Fruit fly (Drosophila melanogaster) whole organism, adult: ENCODE results near the gene CG15743.

Source experiments
- CG11617 ChIP-seq: fragments of 200-800 bp; sonication (Bioruptor generic); optimal IDR thresholded peaks from 2 replicates; lab custom pipeline; 2017; ENCODE audit warnings: mild to moderate bottlenecking, missing biosample characterization, missing genetic modification reagents, missing genetic modification characterization
- CG12768 ChIP-seq: fragments of 200-800 bp; sonication (Bioruptor generic); optimal IDR thresholded peaks from 2 replicates; lab custom pipeline; 2017; ENCODE audit warnings: missing biosample characterization, missing genetic modification characterization, mild to moderate bottlenecking, moderate library complexity, missing genetic modification reagents
- CG14711 ChIP-seq: fragments of 200-800 bp; sonication (Bioruptor generic); optimal IDR thresholded peaks from 2 replicates; lab custom pipeline; 2018; ENCODE audit warnings: missing biosample characterization, mild to moderate bottlenecking, missing genetic modification characterization, moderate library complexity
- CG1620 ChIP-seq: fragments of 200-800 bp; sonication (Bioruptor generic); optimal IDR thresholded peaks from 2 replicates; lab custom pipeline; 2016; ENCODE audit warnings: missing biosample characterization, missing genetic modification characterization
- CG33017 ChIP-seq: fragments of 200-800 bp; sonication (Bioruptor generic); optimal IDR thresholded peaks from 2 replicates; lab custom pipeline; 2018; ENCODE audit warnings: missing biosample characterization, mild to moderate bottlenecking, missing genetic modification characterization, moderate library complexity
- CG5204 ChIP-seq: fragments of 200-800 bp; sonication (Bioruptor generic); optimal IDR thresholded peaks from 2 replicates; lab custom pipeline; 2016; ENCODE audit warnings: missing biosample characterization, missing genetic modification characterization
- CG7045 ChIP-seq: fragments of 200-800 bp; sonication (Bioruptor generic); optimal IDR thresholded peaks from 2 replicates; lab custom pipeline; 2017; ENCODE audit warnings: missing biosample characterization, mild to moderate bottlenecking, missing genetic modification characterization
- CG7101 ChIP-seq: fragments of 200-800 bp; sonication (Bioruptor generic); optimal IDR thresholded peaks from 2 replicates; lab custom pipeline; 2018; ENCODE audit warnings: missing biosample characterization, mild to moderate bottlenecking, missing genetic modification characterization, moderate library complexity
- Clk ChIP-seq: fragments of 200-800 bp; sonication (Bioruptor generic); optimal IDR thresholded peaks from 2 replicates; lab custom pipeline; 2017; ENCODE audit warnings: missing biosample characterization, missing genetic modification characterization
- Crg-1 ChIP-seq: fragments of 200-800 bp; sonication (Bioruptor generic); optimal IDR thresholded peaks from 2 replicates; lab custom pipeline; 2016; ENCODE audit warnings: missing biosample characterization, missing genetic modification characterization
- Hr96 ChIP-seq: fragments of 200-800 bp; sonication (Bioruptor generic); optimal IDR thresholded peaks from 2 replicates; lab custom pipeline; 2016; ENCODE audit warnings: missing biosample characterization, missing genetic modification characterization
- Mnt ChIP-seq: fragments of 200-800 bp; sonication (Bioruptor generic); optimal IDR thresholded peaks from 2 replicates; lab custom pipeline; 2016; ENCODE audit warnings: missing biosample characterization, mild to moderate bottlenecking, missing genetic modification characterization
- bab1 ChIP-seq: fragments of 200-800 bp; sonication (Bioruptor generic); optimal IDR thresholded peaks from 3 replicates; lab custom pipeline; 2019; ENCODE audit warnings: missing biosample characterization, mild to moderate bottlenecking, missing genetic modification characterization, moderate library complexity
- cic ChIP-seq: fragments of 200-800 bp; sonication (Bioruptor generic); optimal IDR thresholded peaks from 2 replicates; lab custom pipeline; 2017; ENCODE audit warnings: missing biosample characterization, mild to moderate bottlenecking, missing genetic modification characterization, moderate library complexity
- cnc ChIP-seq, 2 experiments: fragments of >200 bp; optimal IDR thresholded peaks; 2 replicates each; lab custom pipeline; 2017
- kay ChIP-seq: fragments of 200-800 bp; sonication (Bioruptor generic); peaks from one replicate; lab custom pipeline; 2016; ENCODE audit warnings: missing biosample characterization, missing genetic modification characterization, borderline replicate concordance
- ovo ChIP-seq: fragments of 200-800 bp; sonication (Bioruptor generic); optimal IDR thresholded peaks from 2 replicates; lab custom pipeline; 2016; ENCODE audit warnings: missing biosample characterization, missing genetic modification characterization
- pad ChIP-seq: fragments of 200-800 bp; sonication (Bioruptor generic); optimal IDR thresholded peaks from 3 replicates; lab custom pipeline; 2017; ENCODE audit warnings: missing biosample characterization, missing genetic modification characterization, mild to moderate bottlenecking, moderate library complexity, missing genetic modification reagents
- tj ChIP-seq: fragments of 200-800 bp; sonication (Bioruptor generic); optimal IDR thresholded peaks from 3 replicates; lab custom pipeline; 2017; ENCODE audit warnings: missing biosample characterization, mild to moderate bottlenecking, missing genetic modification characterization, moderate library complexity
- toe ChIP-seq: fragments of 200-800 bp; sonication (Bioruptor generic); optimal IDR thresholded peaks from 2 replicates; lab custom pipeline; 2016; ENCODE audit warnings: missing biosample characterization, missing genetic modification characterization

CG15743 gene

dm6 chrX:13303527-13303655 lies 17.9 kb downstream of the CG15743 start, which contains the start of gene IP3K2:
IP3K2 (plus strand) TSS chrX:13303633.
- TF ChIP-seq toe (GFP tag; lab: Kevin White, UChicago) (no peak), kay (GFP tag; lab: Kevin White, UChicago) (peak; percentile 51)

DNA sequence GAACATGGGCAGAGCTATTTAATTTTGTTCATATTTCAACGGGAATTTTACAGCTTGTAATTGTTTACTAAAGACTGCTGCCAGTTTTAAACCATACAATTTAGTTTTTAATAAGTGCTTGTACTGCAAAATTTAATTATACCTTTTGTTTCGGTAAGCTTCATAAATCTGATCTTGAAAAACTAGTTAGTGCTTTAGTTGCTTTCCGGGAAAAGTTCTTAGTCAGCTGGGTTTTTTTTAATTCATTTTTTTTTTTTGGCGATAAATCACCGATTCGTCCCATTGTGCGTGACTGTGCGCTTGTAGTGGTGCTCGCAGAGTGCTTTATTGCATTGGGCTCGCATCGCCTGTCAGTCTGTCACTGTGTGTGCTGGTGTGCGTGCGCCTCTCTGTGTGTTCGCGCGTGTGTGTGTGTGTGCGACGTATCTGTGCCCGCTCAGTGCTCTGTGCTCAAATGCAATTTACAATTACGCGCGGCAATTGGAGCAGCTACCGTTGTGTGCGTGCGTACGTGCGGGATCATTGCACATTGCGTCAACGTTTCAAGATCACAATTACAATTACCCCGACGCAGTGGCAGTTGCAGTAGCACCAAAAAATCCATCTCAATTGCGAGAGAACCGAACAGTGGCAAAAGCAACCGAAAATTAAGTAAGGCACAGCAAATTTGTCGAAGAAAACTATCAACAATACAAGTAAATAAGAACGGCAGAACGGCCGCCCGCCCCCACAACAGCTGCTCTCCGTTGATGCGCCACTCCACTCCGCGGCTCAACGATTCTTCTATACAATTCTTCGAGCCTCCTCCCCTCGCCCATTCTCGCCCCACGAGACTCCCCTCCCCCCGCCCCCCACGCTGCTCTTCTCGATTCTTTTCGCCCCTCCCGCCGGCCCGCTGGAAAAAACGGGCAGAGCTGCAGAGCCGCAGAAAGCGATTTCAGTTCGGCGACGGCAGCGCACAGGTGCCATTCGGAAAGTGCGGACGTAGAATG lies 18.4 kb downstream of the CG15743 start:
- peak; percentile 63 for TF ChIP-seq cic (GFP tag; lab: Kevin White, UChicago)
- no peak for TF ChIP-seq kay (GFP tag; lab: Kevin White, UChicago)
- peak; percentile 10 for TF ChIP-seq Mnt
- no peak for TF ChIP-seq Crg-1 (GFP tag; lab: Kevin White, UChicago)
- no peak for TF ChIP-seq CG33017
- TF ChIP-seq CG11617 = peak; percentile 39
- TF ChIP-seq CG1620 (GFP tag; lab: Kevin White, UChicago) = no peak
- peak; percentile 29 for TF ChIP-seq tj (GFP tag; lab: Kevin White, UChicago)
- peak; percentile 5 for TF ChIP-seq CG7101
- no peak for TF ChIP-seq CG5204 (GFP tag; lab: Kevin White, UChicago)

- TF ChIP-seq CG5204 (GFP tag; lab: Kevin White, UChicago) (no peak), Mnt (peak; percentile 12), Crg-1 (GFP tag; lab: Kevin White, UChicago) (no peak), tj (GFP tag; lab: Kevin White, UChicago) (peak; percentile 21), toe (GFP tag; lab: Kevin White, UChicago) (no peak), Hr96 (GFP tag; lab: Kevin White, UChicago) (no peak), bab1 (GFP tag; lab: Kevin White, UChicago) (peak; percentile 28), CG33017 (no peak), ovo (peak; percentile 29)
These were observed 19.8 kb downstream of the CG15743 start for dm6 chrX:13305323-13305722.

- peak; percentile 58 for TF ChIP-seq CG11617
- no peak for TF ChIP-seq bab1 (GFP tag; lab: Kevin White, UChicago)
- no peak for TF ChIP-seq Crg-1 (GFP tag; lab: Kevin White, UChicago)
- TF ChIP-seq ovo = peak; percentile 3
- no peak for TF ChIP-seq CG1620 (GFP tag; lab: Kevin White, UChicago)
- TF ChIP-seq pad (GFP tag; lab: Kevin White, UChicago) = no peak
- TF ChIP-seq kay (GFP tag; lab: Kevin White, UChicago) = peak; percentile 44
- peak; percentile 5 for TF ChIP-seq Hr96 (GFP tag; lab: Kevin White, UChicago)
- TF ChIP-seq CG7101 = peak; percentile 3
- no peak for TF ChIP-seq CG7045 (GFP tag; lab: Kevin White, UChicago)
- TF ChIP-seq toe (GFP tag; lab: Kevin White, UChicago) = no peak
- TF ChIP-seq CG5204 (GFP tag; lab: Kevin White, UChicago) = no peak
- peak; percentile 20 for TF ChIP-seq tj (GFP tag; lab: Kevin White, UChicago)
- TF ChIP-seq Mnt = no peak
- TF ChIP-seq CG12768 (GFP tag; lab: Kevin White, UChicago) = no peak
- no peak for TF ChIP-seq CG33017
These were observed 21.7 kb downstream of the CG15743 start for dm6 chrX:13307189-13307588.

DNA sequence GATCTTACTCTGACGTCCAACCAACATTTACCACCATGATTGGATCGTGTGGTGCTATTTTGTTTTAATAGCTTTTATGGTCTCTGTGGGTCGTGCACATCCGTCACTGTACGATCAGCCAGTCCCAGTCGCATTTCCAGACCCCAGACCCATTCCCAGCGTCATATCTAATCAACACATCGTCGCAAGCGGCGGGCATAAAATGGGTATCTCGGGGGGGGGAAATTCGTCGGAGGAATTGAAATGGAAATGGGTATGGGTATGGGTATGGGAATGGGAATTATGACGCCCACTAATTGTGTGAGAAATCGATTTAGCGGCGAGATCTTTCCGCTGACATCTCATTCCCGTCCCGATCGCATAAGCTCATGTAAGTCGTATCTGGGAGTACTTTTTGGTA lies 25.3 kb downstream of the CG15743 start:
- TF ChIP-seq CG33017 (peak; percentile 18), CG11617 (no peak), CG12768 (GFP tag; lab: Kevin White, UChicago) (peak; percentile 42), cic (GFP tag; lab: Kevin White, UChicago) (peak; percentile 66), cnc (optimal IDR thresholded peaks at IDR 0.05; lab: Kevin White, UChicago) (no peak), pad (GFP tag; lab: Kevin White, UChicago) (peak; percentile 38), CG5204 (GFP tag; lab: Kevin White, UChicago) (no peak), CG14711 (tag; lab: Kevin White, UChicago) (no peak), CG7101 (peak; percentile 42), Hr96 (GFP tag; lab: Kevin White, UChicago) (peak; percentile 17)

DNA sequence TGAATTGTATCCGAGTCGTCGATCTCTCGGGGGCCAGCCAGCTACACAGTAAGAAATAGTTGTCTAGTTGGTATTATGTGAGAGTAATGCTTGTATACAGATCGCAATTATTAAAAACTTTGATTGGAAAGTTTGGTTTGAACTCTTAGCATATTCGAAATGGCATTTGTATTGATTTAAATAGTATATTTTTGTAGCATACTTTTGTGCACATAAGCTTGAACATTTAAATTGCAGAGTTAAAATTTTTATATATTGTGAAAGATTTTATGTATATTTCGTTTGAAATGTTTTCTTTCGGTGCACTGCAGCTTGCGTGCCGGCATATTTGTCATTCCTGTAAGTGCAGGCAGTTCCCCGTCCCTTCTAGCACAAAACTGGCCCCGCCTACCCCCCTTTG lies 26.7 kb downstream of the CG15743 start:
- no peak for TF ChIP-seq Hr96 (GFP tag; lab: Kevin White, UChicago)
- TF ChIP-seq ovo = no peak
- no peak for TF ChIP-seq Mnt
- TF ChIP-seq CG7045 (GFP tag; lab: Kevin White, UChicago) = peak; percentile 32
- peak; percentile 39 for TF ChIP-seq CG14711 (tag; lab: Kevin White, UChicago)
- peak; percentile 32 for TF ChIP-seq tj (GFP tag; lab: Kevin White, UChicago)
- TF ChIP-seq CG12768 (GFP tag; lab: Kevin White, UChicago) = peak; percentile 6
- TF ChIP-seq kay (GFP tag; lab: Kevin White, UChicago) = no peak
- TF ChIP-seq cic (GFP tag; lab: Kevin White, UChicago) = no peak
- TF ChIP-seq pad (GFP tag; lab: Kevin White, UChicago) = peak; percentile 9
- no peak for TF ChIP-seq Clk
- no peak for TF ChIP-seq bab1 (GFP tag; lab: Kevin White, UChicago)
- no peak for TF ChIP-seq CG1620 (GFP tag; lab: Kevin White, UChicago)
- no peak for TF ChIP-seq Crg-1 (GFP tag; lab: Kevin White, UChicago)
- TF ChIP-seq CG33017 = peak; percentile 4
- TF ChIP-seq CG5204 (GFP tag; lab: Kevin White, UChicago) = no peak
- TF ChIP-seq cnc (optimal IDR thresholded peaks at IDR 0.05; lab: Kevin White, UChicago) = no peak
- TF ChIP-seq toe (GFP tag; lab: Kevin White, UChicago) = no peak
- peak; percentile 56 for TF ChIP-seq CG7101
- TF ChIP-seq CG11617 = peak; percentile 24
